Worm (Caenorhabditis elegans) whole organism, late embryonic: Measurements from ENCODE around the gene mop-25.2.

ENCODE experiments used
- F13H6.1 ChIP-seq: sonication (generic microtip); optimal IDR thresholded peaks from 2 replicates; lab custom pipeline; 2016; ENCODE audit warnings: missing genetic modification characterization, missing compliant biosample characterization
- ceh-31 ChIP-seq: sonication (generic microtip); optimal IDR thresholded peaks from 2 replicates; lab custom pipeline; 2016; ENCODE audit warnings: missing genetic modification characterization, missing compliant biosample characterization
- ceh-48 ChIP-seq: sonication (generic microtip); optimal IDR thresholded peaks from 2 replicates; lab custom pipeline; 2016; ENCODE audit warnings: missing genetic modification characterization, inconsistent platforms, missing compliant biosample characterization
- dmd-4 ChIP-seq: sonication (generic microtip); optimal IDR thresholded peaks from 2 replicates; lab custom pipeline; 2016; ENCODE audit warnings: borderline replicate concordance, missing genetic modification characterization, missing compliant biosample characterization
- elt-2 ChIP-seq: sonication (generic microtip); optimal IDR thresholded peaks from 2 replicates; lab custom pipeline; 2016; ENCODE audit warnings: missing genetic modification reagents, missing genetic modification characterization, missing compliant biosample characterization
- ets-4 ChIP-seq: sonication (generic microtip); optimal IDR thresholded peaks from 2 replicates; lab custom pipeline; 2016; ENCODE audit warnings: missing genetic modification characterization, missing compliant biosample characterization
- eyg-1 ChIP-seq: sonication (generic microtip); optimal IDR thresholded peaks from 2 replicates; lab custom pipeline; 2016; ENCODE audit warnings: missing genotype, missing genetic modification characterization, missing compliant biosample characterization
- fax-1 ChIP-seq: sonication (generic microtip); optimal IDR thresholded peaks from 2 replicates; lab custom pipeline; 2016; ENCODE audit warnings: missing genotype, missing genetic modification characterization, missing compliant biosample characterization
- fkh-10 ChIP-seq: fragments of 150-350 bp; optimal IDR thresholded peaks from 2 replicates; lab custom pipeline; 2014; ENCODE audit warnings: missing biosample characterization, missing genetic modification reagents, missing genetic modification characterization
- lin-11 ChIP-seq: fragments of 200-800 bp; sonication (Bioruptor generic); optimal IDR thresholded peaks from 2 replicates; lab custom pipeline; 2018; ENCODE audit warnings: mild to moderate bottlenecking, missing genetic modification characterization, missing compliant biosample characterization
- nhr-11 ChIP-seq: fragments of 150-350 bp; optimal IDR thresholded peaks from 2 replicates; lab custom pipeline; 2014; ENCODE audit warnings: missing biosample characterization, missing genetic modification characterization
- pax-1 ChIP-seq: fragments of 150-350 bp; optimal IDR thresholded peaks from 2 replicates; lab custom pipeline; 2014; ENCODE audit warnings: missing biosample characterization, missing genetic modification characterization
- sdc-2 ChIP-seq: sonication (generic microtip); optimal IDR thresholded peaks from 2 replicates; lab custom pipeline; 2016; ENCODE audit warnings: missing genotype, missing genetic modification characterization, missing compliant biosample characterization
- tbx-2 ChIP-seq: sonication (generic microtip); optimal IDR thresholded peaks from 2 replicates; lab custom pipeline; 2016; ENCODE audit warnings: missing genetic modification characterization, missing compliant biosample characterization

DNA sequence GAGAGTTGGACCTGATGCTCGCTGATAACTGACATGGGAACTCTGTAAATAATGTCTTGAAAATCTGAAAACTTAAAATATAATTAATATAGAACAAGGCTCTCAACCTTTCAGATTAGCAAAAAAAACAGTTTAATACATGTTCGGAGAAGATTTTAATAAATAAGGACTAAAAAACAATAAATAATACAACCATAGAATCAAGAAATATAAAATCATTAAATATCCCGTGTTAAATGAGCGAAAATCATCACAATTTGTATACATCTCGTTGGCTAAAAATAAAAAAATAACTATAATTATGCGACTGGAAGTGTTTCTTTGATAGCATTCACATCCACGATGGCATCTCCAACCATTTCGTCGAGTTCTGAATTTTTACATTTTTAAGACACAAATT is 1.2 kb upstream of the mop-25.2 start, which contains the start of gene Y53C12A.10:
- no peak for TF ChIP-seq nhr-11 (tag; lab: Kevin White, UChicago)
- TF ChIP-seq pax-1 (tag; lab: Kevin White, UChicago), result no peak
- TF ChIP-seq sdc-2 (tag; lab: Kevin White, UChicago), result no peak
- no peak for TF ChIP-seq eyg-1 (tag; lab: Kevin White, UChicago)
- no peak for TF ChIP-seq fkh-10 (GFP tag; lab: Kevin White, UChicago)
- no peak for TF ChIP-seq dmd-4 (tag; lab: Kevin White, UChicago)
- no peak for TF ChIP-seq elt-2 (tag; lab: Kevin White, UChicago)
- TF ChIP-seq ets-4 (tag; lab: Kevin White, UChicago), result no peak
- no peak for TF ChIP-seq fax-1 (tag; lab: Kevin White, UChicago)
- TF ChIP-seq ceh-31 (tag; lab: Kevin White, UChicago), result no peak
- no peak for TF ChIP-seq lin-11 (tag; lab: Kevin White, UChicago)
- no peak for TF ChIP-seq ceh-48
- no peak for TF ChIP-seq tbx-2 (tag; lab: Kevin White, UChicago)
- TF ChIP-seq F13H6.1 (tag; lab: Kevin White, UChicago), result no peak
